Worm (Caenorhabditis elegans): ENCODE measurements around the gene C54D10.5.

- no peak for TF ChIP-seq daf-16 (GFP tag; optimal IDR thresholded peaks at IDR 0.05)
- TF ChIP-seq daf-16 (tag; optimal IDR thresholded peaks at IDR 0.05), result no peak
- no peak for TF ChIP-seq lin-13 (GFP tag; optimal IDR thresholded peaks at IDR 0.05)
- no peak for TF ChIP-seq gei-8 (GFP tag; optimal IDR thresholded peaks at IDR 0.05)
- TF ChIP-seq zag-1 (tag; optimal IDR thresholded peaks at IDR 0.05), result no peak
- TF ChIP-seq ctbp-1 (GFP tag; IDR thresholded peaks at IDR 0.05), result no peak
- TF ChIP-seq ama-1 (optimal IDR thresholded peaks at IDR 0.05), result no peak
- TF ChIP-seq unc-39 (tag; optimal IDR thresholded peaks at IDR 0.05), result no peak
- no peak for TF ChIP-seq zfp-3 (GFP tag; conservative IDR thresholded peaks at IDR 0.05)
- TF ChIP-seq T20F7.1 (GFP tag; optimal IDR thresholded peaks at IDR 0.05), result no peak
- no peak for TF ChIP-seq fos-1 (tag; optimal IDR thresholded peaks at IDR 0.05)
- no peak for TF ChIP-seq lin-29 (GFP tag; IDR thresholded peaks at IDR 0.05)
Observed at ce11 chrV:12411909-12412308, 17.2 kb upstream of the C54D10.5 start, which contains the start of gene cdr-7.

Measured in whole organism, L4 larva.